Worm (Caenorhabditis elegans) whole organism, young adult: Measurements from ENCODE around the gene C34D4.2.

Experiments used
- ama-1 ChIP-seq, 3 experiments: fragments of 150-350 bp in 1 of 3; sonication (generic microtip) in 2 of 3; optimal IDR thresholded peaks; 2 replicates each; lab custom pipeline; 2014 to 2018; ENCODE audit warnings: missing biosample characterization in 2 of 3, missing genetic modification characterization in 2 of 3, missing genetic modification reagents in 2 of 3
- gei-17 ChIP-seq: fragments of 200-800 bp; sonication (Bioruptor generic); optimal IDR thresholded peaks from 2 replicates; lab custom pipeline; 2018; ENCODE audit warnings: mild to moderate bottlenecking, missing genetic modification characterization, missing compliant biosample characterization
- let-607 ChIP-seq, 2 experiments: fragments of 200-800 bp in 1 of 2; sonication (Bioruptor generic) in 1 of 2; sonication (generic microtip) in 1 of 2; optimal IDR thresholded peaks; 2 replicates each; lab custom pipeline; 2016 to 2018; ENCODE audit warnings: mild to moderate bottlenecking in 2 of 2, missing compliant biosample characterization in 2 of 2, missing genetic modification characterization in 2 of 2, moderate library complexity in 2 of 2, missing genotype in 1 of 2
- mel-28 ChIP-seq: sonication (generic microtip); optimal IDR thresholded peaks from 2 replicates; lab custom pipeline; 2016; ENCODE audit warnings: borderline replicate concordance, mild to moderate bottlenecking, missing genetic modification characterization, missing compliant biosample characterization
- pha-4 ChIP-seq: fragments of 150-350 bp; sonication (generic microtip); optimal IDR thresholded peaks from 2 replicates; lab custom pipeline; 2014; ENCODE audit warnings: missing biosample characterization, missing genetic modification reagents, missing genetic modification characterization
- rcor-1 ChIP-seq: fragments of 200-800 bp; sonication (Bioruptor generic); IDR thresholded peaks from 2 replicates; pipeline ENCODE4 v1.3.6; 2022; ENCODE audit warnings: missing genetic modification reagents, missing genetic modification characterization, missing compliant biosample characterization
- rec-8 ChIP-seq, 2 experiments: sonication (generic microtip); optimal IDR thresholded peaks; 2 replicates each; lab custom pipeline; 2016; ENCODE audit warnings: mild to moderate bottlenecking in 2 of 2, missing genetic modification characterization in 2 of 2, missing genetic modification reagents in 2 of 2, missing genotype in 2 of 2, missing biosample characterization in 1 of 2, missing compliant biosample characterization in 1 of 2, moderate library complexity in 1 of 2
- sea-2 ChIP-seq: fragments of 200-800 bp; sonication (Bioruptor generic); IDR thresholded peaks from 2 replicates; pipeline ENCODE4 v1.3.6; 2022; ENCODE audit warnings: missing genetic modification characterization, missing compliant biosample characterization
- snpc-1.1 ChIP-seq: sonication (generic microtip); optimal IDR thresholded peaks from 2 replicates; lab custom pipeline; 2017; ENCODE audit warnings: missing genetic modification characterization, mild to moderate bottlenecking, missing compliant biosample characterization, antibody characterized with exemption, moderate library complexity, missing genotype, missing genetic modification reagents; ENCODE audit not compliant: insufficient read depth
- unc-130 ChIP-seq: sonication (generic microtip); optimal IDR thresholded peaks from 2 replicates; lab custom pipeline; 2016; ENCODE audit warnings: missing genetic modification reagents, missing genetic modification characterization, missing compliant biosample characterization

DNA sequence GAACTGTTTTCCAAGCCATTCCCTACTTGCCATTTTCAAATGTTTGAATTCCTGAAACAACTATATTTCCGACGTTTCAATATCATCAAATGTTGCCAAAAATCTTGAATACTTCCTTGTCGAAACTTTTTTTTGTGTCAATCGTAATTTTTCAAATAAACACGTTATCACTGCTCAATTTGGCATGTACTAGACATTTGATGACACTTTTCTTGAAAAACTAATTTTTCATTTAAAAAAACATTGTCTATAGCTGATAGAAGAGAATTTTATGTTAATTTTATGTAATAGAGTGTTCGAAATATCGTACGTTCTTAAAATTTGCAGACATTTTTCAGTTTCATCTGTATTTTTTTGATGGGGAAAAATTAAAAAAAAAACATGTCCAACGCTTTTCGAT, 28.4 kb downstream of the C34D4.2 start:
- TF ChIP-seq unc-130 (GFP tag; lab: Kevin White, UChicago) (no peak), rec-8 (tag; optimal IDR thresholded peaks at IDR 0.05; lab: Kevin White, UChicago) (no peak), pha-4 (tag; lab: Kevin White, UChicago) (peak; percentile 36), sea-2 (GFP tag; lab: Robert Waterston, UW) (no peak), let-607 (tag; optimal IDR thresholded peaks at IDR 0.05; lab: Kevin White, UChicago) (peak; percentile 60 to 85), mel-28 (tag; lab: Kevin White, UChicago) (no peak), gei-17 (GFP tag; lab: Kevin White, UChicago) (no peak), ama-1 (optimal IDR thresholded peaks at IDR 0.05; lab: Kevin White, UChicago) (no peak), ama-1 (GFP tag; optimal IDR thresholded peaks at IDR 0.05; lab: Kevin White, UChicago) (no peak), rcor-1 (GFP tag; lab: Robert Waterston, UW) (no peak), snpc-1.1 (no peak)
